Worm (Caenorhabditis elegans) whole organism, L1 larva: ENCODE results near the gene abu-1.

Source experiments
- C34B4.2 ChIP-seq: sonication (generic microtip); optimal IDR thresholded peaks from 2 replicates; lab custom pipeline; 2017; ENCODE audit warnings: mild to moderate bottlenecking, missing genetic modification characterization, missing compliant biosample characterization
- F16B12.6 ChIP-seq: fragments of 150-350 bp; optimal IDR thresholded peaks from 2 replicates; lab custom pipeline; 2014; ENCODE audit warnings: missing biosample characterization, missing genetic modification characterization
- Y116A8C.19 ChIP-seq: sonication (generic microtip); optimal IDR thresholded peaks from 2 replicates; lab custom pipeline; 2016; ENCODE audit warnings: missing compliant biosample characterization, missing genetic modification characterization, borderline replicate concordance
- alr-1 ChIP-seq: fragments of 200-800 bp; sonication (Bioruptor generic); optimal IDR thresholded peaks from 2 replicates; lab custom pipeline; 2018; ENCODE audit warnings: borderline replicate concordance, mild to moderate bottlenecking, missing genetic modification characterization, missing compliant biosample characterization
- ama-1 ChIP-seq: fragments of 150-350 bp; optimal IDR thresholded peaks from 2 replicates; lab custom pipeline; 2014
- blmp-1 ChIP-seq: fragments of 150-350 bp; optimal IDR thresholded peaks from 2 replicates; lab custom pipeline; 2014; ENCODE audit warnings: missing biosample characterization, missing genetic modification characterization
- ceh-8 ChIP-seq: fragments of 200-800 bp; sonication (Bioruptor generic); optimal IDR thresholded peaks from 2 replicates; lab custom pipeline; 2018; ENCODE audit warnings: mild to moderate bottlenecking, missing genetic modification characterization, moderate library complexity, missing compliant biosample characterization
- ceh-82 ChIP-seq, 3 experiments: fragments of 150-350 bp in 1 of 3; sonication (generic microtip) in 2 of 3; optimal IDR thresholded peaks; 2 replicates each; lab custom pipeline; 2014 to 2017; ENCODE audit warnings: missing biosample characterization in 3 of 3, missing genetic modification characterization in 3 of 3
- efl-1 ChIP-seq, 4 experiments: fragments of 150-350 bp; optimal IDR thresholded peaks in 3 of 4; peaks in 1 of 4; 1 replicate in 1 of 4; 2 replicates in 3 of 4; lab custom pipeline; 2014; ENCODE audit warnings: missing biosample characterization in 2 of 4, missing genetic modification characterization in 2 of 4, missing genetic modification reagents in 2 of 4
- egl-13 ChIP-seq: sonication (generic microtip); optimal IDR thresholded peaks from 2 replicates; lab custom pipeline; 2016; ENCODE audit warnings: missing genotype, missing genetic modification reagents, missing genetic modification characterization, missing compliant biosample characterization
- elt-2 ChIP-seq: sonication (generic microtip); optimal IDR thresholded peaks from 2 replicates; lab custom pipeline; 2016; ENCODE audit warnings: missing genetic modification characterization, mild to moderate bottlenecking, inconsistent platforms, missing compliant biosample characterization, missing genetic modification reagents
- elt-3 ChIP-seq, 6 experiments: fragments of 150-350 bp in 1 of 6; sonication (generic microtip); optimal IDR thresholded peaks; 2 replicates each; lab custom pipeline; 2017 to 2018; ENCODE audit warnings: missing biosample characterization in 6 of 6, missing genetic modification characterization in 6 of 6, inconsistent platforms in 1 of 6
- ets-5 ChIP-seq: fragments of 200-800 bp; sonication (Bioruptor generic); IDR thresholded peaks from 2 replicates; pipeline ENCODE4 v1.3.6; 2022; ENCODE audit warnings: missing genetic modification characterization, missing compliant biosample characterization
- fkh-10 ChIP-seq: sonication (generic microtip); optimal IDR thresholded peaks from 2 replicates; lab custom pipeline; 2017; ENCODE audit warnings: missing biosample characterization, missing genetic modification reagents, missing genetic modification characterization
- fkh-4 ChIP-seq: sonication (generic microtip); optimal IDR thresholded peaks from 2 replicates; lab custom pipeline; 2016; ENCODE audit warnings: missing compliant biosample characterization, missing genetic modification characterization, borderline replicate concordance
- irx-1 ChIP-seq: sonication (generic microtip); optimal IDR thresholded peaks from 2 replicates; lab custom pipeline; 2016; ENCODE audit warnings: missing genetic modification characterization, missing compliant biosample characterization
- jun-1 ChIP-seq: fragments of 150-350 bp; optimal IDR thresholded peaks from 2 replicates; lab custom pipeline; 2014; ENCODE audit warnings: missing biosample characterization, missing genetic modification reagents, missing genetic modification characterization
- lin-14 ChIP-seq: fragments of 200-800 bp; sonication (Bioruptor generic); optimal IDR thresholded peaks from 2 replicates; lab custom pipeline; 2018; ENCODE audit warnings: mild to moderate bottlenecking, missing genetic modification characterization, moderate library complexity, missing compliant biosample characterization
- lin-35 ChIP-seq, 2 experiments: fragments of 150-350 bp; optimal IDR thresholded peaks; 2 replicates each; lab custom pipeline; 2014; ENCODE audit warnings: missing biosample characterization in 2 of 2, missing genetic modification characterization in 2 of 2, missing genetic modification reagents in 2 of 2
- lin-39 ChIP-seq: fragments of 150-350 bp; optimal IDR thresholded peaks from 2 replicates; lab custom pipeline; 2014; ENCODE audit warnings: missing biosample characterization, missing genetic modification reagents, missing genetic modification characterization
- lir-3 ChIP-seq: sonication (generic microtip); optimal IDR thresholded peaks from 2 replicates; lab custom pipeline; 2016; ENCODE audit warnings: mild to moderate bottlenecking, missing genetic modification characterization, moderate library complexity, missing compliant biosample characterization; ENCODE audit not compliant: poor library complexity
- mab-9 ChIP-seq: fragments of 200-800 bp; sonication (Bioruptor generic); IDR thresholded peaks from 2 replicates; pipeline ENCODE4 v1.3.6; 2022; ENCODE audit warnings: missing genetic modification reagents, missing genetic modification characterization, missing compliant biosample characterization
- nhr-12 ChIP-seq: sonication (generic microtip); optimal IDR thresholded peaks from 2 replicates; lab custom pipeline; 2017; ENCODE audit warnings: missing biosample characterization, missing genetic modification characterization
- nhr-19 ChIP-seq: fragments of 200-800 bp; sonication (Bioruptor generic); conservative IDR thresholded peaks from 2 replicates; pipeline ENCODE4 v1.3.6; 2022; ENCODE audit warnings: missing genetic modification characterization, missing compliant biosample characterization
- nhr-20 ChIP-seq: sonication (generic microtip); optimal IDR thresholded peaks from 2 replicates; lab custom pipeline; 2016; ENCODE audit warnings: mild to moderate bottlenecking, missing genetic modification characterization, missing compliant biosample characterization
- nhr-71 ChIP-seq: sonication (generic microtip); optimal IDR thresholded peaks from 2 replicates; lab custom pipeline; 2016; ENCODE audit warnings: mild to moderate bottlenecking, missing genetic modification characterization, moderate library complexity, missing compliant biosample characterization
- nhr-76 ChIP-seq: sonication (generic microtip); optimal IDR thresholded peaks from 2 replicates; lab custom pipeline; 2017; ENCODE audit warnings: missing biosample characterization, missing genetic modification characterization
- nhr-77 ChIP-seq: fragments of 150-350 bp; optimal IDR thresholded peaks from 2 replicates; lab custom pipeline; 2014; ENCODE audit warnings: missing biosample characterization, missing genetic modification characterization
- nhr-90 ChIP-seq: sonication (generic microtip); optimal IDR thresholded peaks from 2 replicates; lab custom pipeline; 2016; ENCODE audit warnings: mild to moderate bottlenecking, missing genetic modification characterization, missing compliant biosample characterization; ENCODE audit not compliant: poor library complexity
- pax-3 ChIP-seq: fragments of 200-800 bp; sonication (Bioruptor generic); optimal IDR thresholded peaks from 2 replicates; lab custom pipeline; 2018; ENCODE audit warnings: mild to moderate bottlenecking, missing genetic modification characterization, moderate library complexity, missing compliant biosample characterization
- pqm-1 ChIP-seq: sonication (generic microtip); optimal IDR thresholded peaks from 3 replicates; lab custom pipeline; 2017; ENCODE audit warnings: missing biosample characterization, missing genetic modification characterization
- skn-1 ChIP-seq: fragments of 150-350 bp; optimal IDR thresholded peaks from 2 replicates; lab custom pipeline; 2014; ENCODE audit warnings: missing biosample characterization, missing genetic modification characterization
- snpc-4 ChIP-seq: fragments of 150-350 bp; optimal IDR thresholded peaks from 2 replicates; lab custom pipeline; 2014; ENCODE audit warnings: missing biosample characterization, missing genetic modification characterization
- sptf-1 ChIP-seq: fragments of 150-350 bp; optimal IDR thresholded peaks from 2 replicates; lab custom pipeline; 2014; ENCODE audit warnings: missing biosample characterization, missing genetic modification characterization
- unc-86 ChIP-seq: sonication (generic microtip); optimal IDR thresholded peaks from 2 replicates; lab custom pipeline; 2016; ENCODE audit warnings: missing genetic modification characterization, missing compliant biosample characterization
- xbp-1 ChIP-seq: sonication (generic microtip); optimal IDR thresholded peaks from 2 replicates; lab custom pipeline; 2016; ENCODE audit warnings: missing genetic modification characterization, missing compliant biosample characterization
- zag-1 ChIP-seq: fragments of 150-350 bp; optimal IDR thresholded peaks from 2 replicates; lab custom pipeline; 2014; ENCODE audit warnings: missing biosample characterization, missing genetic modification characterization
- zip-4 ChIP-seq: fragments of 200-800 bp; sonication (Bioruptor generic); optimal IDR thresholded peaks from 2 replicates; lab custom pipeline; 2018; ENCODE audit warnings: mild to moderate bottlenecking, missing genetic modification characterization, moderate library complexity, missing compliant biosample characterization
- ztf-4 ChIP-seq: fragments of 150-350 bp; optimal IDR thresholded peaks from 2 replicates; lab custom pipeline; 2014; ENCODE audit warnings: missing biosample characterization, missing genetic modification characterization

Gene abu-1

ce11 chrV:10406313-10406712 is 24.7 kb upstream of the abu-1 start, which contains the start of gene F15H10.7:
F15H10.7 (minus strand) TSS chrV:10406413.
- TF ChIP-seq egl-13 (no peak), snpc-4 (tag; lab: Kevin White, UChicago) (no peak), ceh-8 (GFP tag; lab: Kevin White, UChicago) (no peak), ets-5 (GFP tag; lab: Robert Waterston, UW) (no peak), lin-14 (GFP tag; lab: Kevin White, UChicago) (no peak), nhr-12 (tag; lab: Kevin White, UChicago) (no peak), unc-86 (tag; lab: Kevin White, UChicago) (no peak), elt-3 (tag; optimal IDR thresholded peaks at IDR 0.05; lab: Kevin White, UChicago) (no peak)
- TF ChIP-seq, all 84 proteins: peak for 0

- no peak for TF ChIP-seq nhr-77 (tag; lab: Kevin White, UChicago)
- no peak for TF ChIP-seq irx-1 (tag; lab: Kevin White, UChicago)
- no peak for TF ChIP-seq elt-2 (tag; lab: Kevin White, UChicago)
- no peak for TF ChIP-seq ceh-82 (tag; optimal IDR thresholded peaks at IDR 0.05; lab: Kevin White, UChicago)
- no peak for TF ChIP-seq lir-3 (tag; lab: Kevin White, UChicago)
- no peak for TF ChIP-seq pqm-1 (tag; lab: Kevin White, UChicago)
- TF ChIP-seq sptf-1, result no peak
- no peak for TF ChIP-seq ztf-4
- TF ChIP-seq Y116A8C.19 (tag; lab: Kevin White, UChicago), result no peak
- TF ChIP-seq zip-4 (GFP tag; lab: Kevin White, UChicago), result no peak
- no peak for TF ChIP-seq alr-1
- TF ChIP-seq pax-3 (tag; lab: Kevin White, UChicago), result no peak
- no peak for TF ChIP-seq lin-39 (tag; lab: Kevin White, UChicago)
- TF ChIP-seq ets-5 (GFP tag; lab: Robert Waterston, UW), result no peak
- no peak for TF ChIP-seq F16B12.6 (tag; lab: Kevin White, UChicago)
- no peak for TF ChIP-seq C34B4.2 (tag; lab: Kevin White, UChicago)
- no peak for TF ChIP-seq efl-1 (optimal IDR thresholded peaks at IDR 0.05; lab: Kevin White, UChicago)
- no peak for TF ChIP-seq efl-1 (GFP tag; optimal IDR thresholded peaks at IDR 0.05 in 1 of 2; lab: Kevin White, UChicago)
- TF ChIP-seq, all 84 proteins: peak for 0
Observed at ce11 chrV:10404701-10405100, 23.1 kb upstream of the abu-1 start.

- no peak for TF ChIP-seq ztf-4
- no peak for TF ChIP-seq fkh-10 (GFP tag; lab: Kevin White, UChicago)
- no peak for TF ChIP-seq nhr-19 (GFP tag; lab: Robert Waterston, UW)
- TF ChIP-seq xbp-1 (tag; lab: Kevin White, UChicago), result no peak
- TF ChIP-seq nhr-71 (tag; lab: Kevin White, UChicago), result no peak
- TF ChIP-seq nhr-76 (tag; lab: Kevin White, UChicago), result no peak
- no peak for TF ChIP-seq fkh-4 (tag; lab: Kevin White, UChicago)
- no peak for TF ChIP-seq blmp-1 (tag; lab: Kevin White, UChicago)
- no peak for TF ChIP-seq jun-1 (tag; lab: Kevin White, UChicago)
- no peak for TF ChIP-seq F16B12.6 (tag; lab: Kevin White, UChicago)
- no peak for TF ChIP-seq mab-9 (GFP tag; lab: Robert Waterston, UW)
Observed at ce11 chrV:10402804-10403203, 21.2 kb upstream of the abu-1 start, which contains the start of gene F15H10.8. F15H10.8 (minus strand) TSS chrV:10402904.

- TF ChIP-seq elt-2 (tag; lab: Kevin White, UChicago) (peak; percentile 93), elt-3 (tag; optimal IDR thresholded peaks at IDR 0.05; lab: Kevin White, UChicago) (no peak), nhr-20 (tag; lab: Kevin White, UChicago) (peak; percentile 73), lin-39 (tag; lab: Kevin White, UChicago) (no peak), lin-35 (GFP tag; optimal IDR thresholded peaks at IDR 0.05; lab: Kevin White, UChicago) (peak in 1 of 2 experiments; percentile 49), pqm-1 (tag; lab: Kevin White, UChicago) (peak; percentile 72), ceh-82 (tag; optimal IDR thresholded peaks at IDR 0.05; lab: Kevin White, UChicago) (no peak), zag-1 (no peak), ama-1 (lab: Kevin White, UChicago) (no peak), nhr-19 (GFP tag; lab: Robert Waterston, UW) (no peak), skn-1 (tag; lab: Kevin White, UChicago) (no peak), nhr-90 (tag; lab: Kevin White, UChicago) (peak; percentile 1), nhr-71 (tag; lab: Kevin White, UChicago) (peak; percentile 16)
Observed at ce11 chrV:10399290-10399689, 17.7 kb upstream of the abu-1 start.
